Worm (Caenorhabditis elegans) whole organism, late embryonic: ENCODE measurements around the gene R151.8.
A peak's percentile ranks its signal among the peaks of the same experiment; 100 is the strongest.

Experiments
- C08G9.2 ChIP-seq: sonication (generic microtip); optimal IDR thresholded peaks from 2 replicates; lab custom pipeline; 2016; ENCODE audit warnings: mild to moderate bottlenecking, missing genetic modification characterization, moderate library complexity, missing compliant biosample characterization
- C38D4.7 ChIP-seq: fragments of 200-800 bp; sonication (Bioruptor generic); optimal IDR thresholded peaks from 2 replicates; lab custom pipeline; 2018; ENCODE audit warnings: mild to moderate bottlenecking, missing genetic modification characterization, moderate library complexity, missing compliant biosample characterization
- F13H6.1 ChIP-seq: sonication (generic microtip); optimal IDR thresholded peaks from 2 replicates; lab custom pipeline; 2016; ENCODE audit warnings: missing genetic modification characterization, missing compliant biosample characterization
- K09A11.1 ChIP-seq: sonication (generic microtip); optimal IDR thresholded peaks from 2 replicates; lab custom pipeline; 2017; ENCODE audit warnings: antibody characterized with exemption, mild to moderate bottlenecking, missing genetic modification characterization, missing compliant biosample characterization; ENCODE audit not compliant: insufficient read depth
- ahr-1 ChIP-seq: sonication (generic microtip); optimal IDR thresholded peaks from 2 replicates; lab custom pipeline; 2016; ENCODE audit warnings: missing genetic modification characterization, missing compliant biosample characterization
- ceh-14 ChIP-seq: sonication (generic microtip); optimal IDR thresholded peaks from 2 replicates; lab custom pipeline; 2016; ENCODE audit warnings: missing genotype, missing genetic modification characterization, missing compliant biosample characterization
- ceh-19 ChIP-seq: fragments of 200-800 bp; sonication (Bioruptor generic); optimal IDR thresholded peaks from 2 replicates; lab custom pipeline; 2018; ENCODE audit warnings: mild to moderate bottlenecking, missing genetic modification characterization, missing compliant biosample characterization
- ceh-22 ChIP-seq: sonication (generic microtip); optimal IDR thresholded peaks from 2 replicates; lab custom pipeline; 2017; ENCODE audit warnings: missing biosample characterization, missing genetic modification characterization
- ceh-30 ChIP-seq: fragments of 150-350 bp; optimal IDR thresholded peaks from 2 replicates; lab custom pipeline; 2014; ENCODE audit warnings: missing biosample characterization, missing genetic modification characterization
- ceh-31 ChIP-seq: sonication (generic microtip); optimal IDR thresholded peaks from 2 replicates; lab custom pipeline; 2016; ENCODE audit warnings: missing genetic modification characterization, missing compliant biosample characterization
- ceh-34 ChIP-seq: sonication (generic microtip); optimal IDR thresholded peaks from 2 replicates; lab custom pipeline; 2016; ENCODE audit warnings: mild to moderate bottlenecking, missing genetic modification characterization, missing compliant biosample characterization
- ceh-45 ChIP-seq: fragments of 200-800 bp; sonication (Bioruptor generic); IDR thresholded peaks from 2 replicates; pipeline ENCODE4 v1.3.6; 2022; ENCODE audit warnings: missing genetic modification reagents, missing genetic modification characterization, missing compliant biosample characterization
- che-1 ChIP-seq: sonication (generic microtip); optimal IDR thresholded peaks from 2 replicates; lab custom pipeline; 2016; ENCODE audit warnings: mild to moderate bottlenecking, missing genetic modification characterization, missing compliant biosample characterization
- dmd-4 ChIP-seq: sonication (generic microtip); optimal IDR thresholded peaks from 2 replicates; lab custom pipeline; 2016; ENCODE audit warnings: borderline replicate concordance, missing genetic modification characterization, missing compliant biosample characterization
- elt-2 ChIP-seq: sonication (generic microtip); optimal IDR thresholded peaks from 2 replicates; lab custom pipeline; 2016; ENCODE audit warnings: missing genetic modification reagents, missing genetic modification characterization, missing compliant biosample characterization
- ets-4 ChIP-seq: sonication (generic microtip); optimal IDR thresholded peaks from 2 replicates; lab custom pipeline; 2016; ENCODE audit warnings: missing genetic modification characterization, missing compliant biosample characterization
- eyg-1 ChIP-seq: sonication (generic microtip); optimal IDR thresholded peaks from 2 replicates; lab custom pipeline; 2016; ENCODE audit warnings: missing genotype, missing genetic modification characterization, missing compliant biosample characterization
- fax-1 ChIP-seq: sonication (generic microtip); optimal IDR thresholded peaks from 2 replicates; lab custom pipeline; 2016; ENCODE audit warnings: missing genotype, missing genetic modification characterization, missing compliant biosample characterization
- fkh-10 ChIP-seq: fragments of 150-350 bp; optimal IDR thresholded peaks from 2 replicates; lab custom pipeline; 2014; ENCODE audit warnings: missing biosample characterization, missing genetic modification reagents, missing genetic modification characterization
- fkh-6 ChIP-seq: sonication (generic microtip); optimal IDR thresholded peaks from 2 replicates; lab custom pipeline; 2016; ENCODE audit warnings: missing genetic modification characterization, missing compliant biosample characterization
- gmeb-2 ChIP-seq: sonication (generic microtip); optimal IDR thresholded peaks from 2 replicates; lab custom pipeline; 2016; ENCODE audit warnings: missing genetic modification characterization, inconsistent platforms, missing compliant biosample characterization
- hlh-6 ChIP-seq: sonication (generic microtip); optimal IDR thresholded peaks from 2 replicates; lab custom pipeline; 2016; ENCODE audit warnings: missing genotype, missing genetic modification characterization, missing compliant biosample characterization
- lin-11 ChIP-seq: fragments of 200-800 bp; sonication (Bioruptor generic); optimal IDR thresholded peaks from 2 replicates; lab custom pipeline; 2018; ENCODE audit warnings: mild to moderate bottlenecking, missing genetic modification characterization, missing compliant biosample characterization
- madf-2 ChIP-seq: sonication (generic microtip); optimal IDR thresholded peaks from 2 replicates; lab custom pipeline; 2017; ENCODE audit warnings: missing genetic modification characterization, missing compliant biosample characterization
- mec-3 ChIP-seq: sonication (generic microtip); optimal IDR thresholded peaks from 2 replicates; lab custom pipeline; 2016; ENCODE audit warnings: borderline replicate concordance, missing genetic modification characterization, missing compliant biosample characterization
- nfya-1 ChIP-seq: sonication (generic microtip); optimal IDR thresholded peaks from 2 replicates; lab custom pipeline; 2017; ENCODE audit warnings: missing genetic modification characterization, mild to moderate bottlenecking, missing compliant biosample characterization, antibody characterized with exemption, moderate library complexity
- nhr-11 ChIP-seq: fragments of 150-350 bp; optimal IDR thresholded peaks from 2 replicates; lab custom pipeline; 2014; ENCODE audit warnings: missing biosample characterization, missing genetic modification characterization
- npax-4 ChIP-seq: sonication (generic microtip); optimal IDR thresholded peaks from 2 replicates; lab custom pipeline; 2016; ENCODE audit warnings: missing genetic modification characterization, missing compliant biosample characterization
- pax-1 ChIP-seq: fragments of 150-350 bp; optimal IDR thresholded peaks from 2 replicates; lab custom pipeline; 2014; ENCODE audit warnings: missing biosample characterization, missing genetic modification characterization
- pha-2 ChIP-seq: sonication (generic microtip); optimal IDR thresholded peaks from 2 replicates; lab custom pipeline; 2017; ENCODE audit warnings: mild to moderate bottlenecking, missing genetic modification characterization, missing compliant biosample characterization
- pros-1 ChIP-seq: fragments of 150-350 bp; optimal IDR thresholded peaks from 2 replicates; lab custom pipeline; 2014; ENCODE audit warnings: missing biosample characterization, missing genetic modification reagents, missing genetic modification characterization
- ref-2 ChIP-seq: sonication (generic microtip); optimal IDR thresholded peaks from 2 replicates; lab custom pipeline; 2016; ENCODE audit warnings: missing genetic modification characterization, missing compliant biosample characterization
- rnt-1 ChIP-seq: sonication (generic microtip); optimal IDR thresholded peaks from 2 replicates; lab custom pipeline; 2016; ENCODE audit warnings: missing genetic modification characterization, missing compliant biosample characterization
- sdc-2 ChIP-seq: sonication (generic microtip); optimal IDR thresholded peaks from 2 replicates; lab custom pipeline; 2016; ENCODE audit warnings: missing genotype, missing genetic modification characterization, missing compliant biosample characterization
- sox-2 ChIP-seq: fragments of 200-800 bp; sonication (Bioruptor generic); IDR thresholded peaks from 2 replicates; pipeline ENCODE4 v1.3.6; 2022; ENCODE audit warnings: missing genetic modification reagents, missing genetic modification characterization, missing compliant biosample characterization
- sox-4 ChIP-seq: sonication (generic microtip); optimal IDR thresholded peaks from 2 replicates; lab custom pipeline; 2017; ENCODE audit warnings: mild to moderate bottlenecking, missing genetic modification characterization, inconsistent platforms, missing compliant biosample characterization
- tbx-2 ChIP-seq: sonication (generic microtip); optimal IDR thresholded peaks from 2 replicates; lab custom pipeline; 2016; ENCODE audit warnings: missing genetic modification characterization, missing compliant biosample characterization
- ttx-3 ChIP-seq: sonication (generic microtip); optimal IDR thresholded peaks from 2 replicates; lab custom pipeline; 2016; ENCODE audit warnings: missing genetic modification reagents, missing genetic modification characterization, missing compliant biosample characterization
- unc-3 ChIP-seq, 2 experiments: fragments of 200-800 bp in 1 of 2; sonication (Bioruptor generic) in 1 of 2; sonication (generic microtip) in 1 of 2; conservative IDR thresholded peaks in 1 of 2; optimal IDR thresholded peaks in 1 of 2; 2 replicates each; pipeline versions ENCODE4 v1.3.6 to Lab custom; 2016 to 2022; ENCODE audit warnings: missing compliant biosample characterization in 2 of 2, missing genetic modification characterization in 2 of 2, missing genetic modification reagents in 1 of 2
- unc-42 ChIP-seq: sonication (generic microtip); optimal IDR thresholded peaks from 2 replicates; lab custom pipeline; 2016; ENCODE audit warnings: missing genotype, missing genetic modification characterization, missing compliant biosample characterization
- unc-86 ChIP-seq: sonication (generic microtip); optimal IDR thresholded peaks from 2 replicates; lab custom pipeline; 2016; ENCODE audit warnings: missing genetic modification characterization, missing compliant biosample characterization
- zip-5 ChIP-seq: sonication (generic microtip); optimal IDR thresholded peaks from 2 replicates; lab custom pipeline; 2016; ENCODE audit warnings: missing genetic modification characterization, missing compliant biosample characterization
- ztf-16 ChIP-seq: sonication (generic microtip); optimal IDR thresholded peaks from 2 replicates; lab custom pipeline; 2017; ENCODE audit warnings: missing genetic modification characterization, missing compliant biosample characterization

R151.8 gene

ce11 chrIII:7189581-7190128, 39.9 kb downstream of the R151.8 start, which contains the start of gene rps-21 (continued):
- TF ChIP-seq unc-3 (GFP tag; conservative IDR thresholded peaks at IDR 0.05; lab: Robert Waterston, UW) (no peak), unc-3 (tag; optimal IDR thresholded peaks at IDR 0.05; lab: Kevin White, UChicago) (no peak), che-1 (no peak), pha-2 (tag; lab: Kevin White, UChicago) (peak; percentile 20), fkh-6 (tag; lab: Kevin White, UChicago) (no peak), zip-5 (tag; lab: Kevin White, UChicago) (no peak), hlh-6 (tag; lab: Kevin White, UChicago) (no peak), madf-2 (tag; lab: Kevin White, UChicago) (no peak), ceh-30 (tag; lab: Kevin White, UChicago) (no peak), eyg-1 (no peak), sox-2 (no peak), dmd-4 (tag; lab: Kevin White, UChicago) (no peak), pros-1 (no peak), ets-4 (tag; lab: Kevin White, UChicago) (no peak), fax-1 (no peak), ceh-31 (peak; percentile 71), lin-11 (no peak), ceh-45 (GFP tag; lab: Robert Waterston, UW) (no peak), pax-1 (tag; lab: Kevin White, UChicago) (no peak), nfya-1 (tag; lab: Kevin White, UChicago) (peak; percentile 81), ttx-3 (tag; lab: Kevin White, UChicago) (no peak), ceh-34 (tag; lab: Kevin White, UChicago) (peak; percentile 47), unc-86 (peak; percentile 22), C38D4.7 (no peak), npax-4 (no peak), ztf-16 (tag; lab: Kevin White, UChicago) (no peak), fkh-10 (GFP tag; lab: Kevin White, UChicago) (no peak)

ce11 chrIII:7188300-7189052, 41.1 kb downstream of the R151.8 start, which contains the start of the genes F37C12.21 and F37C12.10:
Gene F37C12.21, plus strand, starts transcription at chrIII:7188357.
Gene F37C12.10, minus strand, starts transcription at chrIII:7188384.
- no peak for TF ChIP-seq K09A11.1
- TF ChIP-seq elt-2 (tag; lab: Kevin White, UChicago) = peak; percentile 49

- TF ChIP-seq nfya-1 (tag; lab: Kevin White, UChicago) = no peak
- TF ChIP-seq ceh-45 (GFP tag; lab: Robert Waterston, UW) = no peak
- TF ChIP-seq fkh-6 (tag; lab: Kevin White, UChicago) = no peak
- no peak for TF ChIP-seq sox-2
- no peak for TF ChIP-seq madf-2 (tag; lab: Kevin White, UChicago)
- TF ChIP-seq tbx-2 (tag; lab: Kevin White, UChicago) = no peak
- no peak for TF ChIP-seq pros-1
- no peak for TF ChIP-seq ref-2 (tag; lab: Kevin White, UChicago)
These were observed 44.1 kb downstream of the R151.8 start, which contains the start of gene F37C12.14 for ce11 chrIII:7185473-7185872. Gene F37C12.14, minus strand, starts transcription at chrIII:7185573.

- TF ChIP-seq ref-2 (tag; lab: Kevin White, UChicago) (peak; percentile 47), F13H6.1 (tag; lab: Kevin White, UChicago) (no peak), ahr-1 (no peak), ets-4 (tag; lab: Kevin White, UChicago) (peak; percentile 22), ceh-22 (tag; lab: Kevin White, UChicago) (no peak), tbx-2 (tag; lab: Kevin White, UChicago) (peak; percentile 57), fkh-6 (tag; lab: Kevin White, UChicago) (no peak), hlh-6 (tag; lab: Kevin White, UChicago) (no peak), C08G9.2 (tag; lab: Kevin White, UChicago) (peak; percentile 21), unc-42 (peak; percentile 14), gmeb-2 (tag; lab: Kevin White, UChicago) (no peak), rnt-1 (no peak), sox-4 (no peak), ceh-19 (GFP tag; lab: Kevin White, UChicago) (no peak), ztf-16 (tag; lab: Kevin White, UChicago) (no peak), mec-3 (tag; lab: Kevin White, UChicago) (no peak), elt-2 (tag; lab: Kevin White, UChicago) (no peak), nhr-11 (no peak), sdc-2 (tag; lab: Kevin White, UChicago) (peak; percentile 2), zip-5 (tag; lab: Kevin White, UChicago) (peak; percentile 26), ceh-14 (tag; lab: Kevin White, UChicago) (no peak), nfya-1 (tag; lab: Kevin White, UChicago) (peak; percentile 27), ceh-31 (peak; percentile 66), dmd-4 (tag; lab: Kevin White, UChicago) (no peak)
These were observed 45.6 kb downstream of the R151.8 start, which contains the start of gene yju-2 for ce11 chrIII:7184022-7184421. Gene yju-2, plus strand, starts transcription at chrIII:7184336.
